Worm (Caenorhabditis elegans): ENCODE results near the gene C33G3.6.

C33G3.6 gene

ce11 chrX:14084230-14084629 lies at the start of gene C33G3.6:
Gene C33G3.6 (minus strand): TSS chrX:14084330.
- no peak for TF ChIP-seq ceh-20 (GFP tag; IDR thresholded peaks at IDR 0.05)
- peak in 1 of 2 experiments; percentile 2 for TF ChIP-seq unc-62 (GFP tag; optimal IDR thresholded peaks at IDR 0.05 in 1 of 2)
- no peak for TF ChIP-seq unc-62 (tag; optimal IDR thresholded peaks at IDR 0.05)
- TF ChIP-seq nhr-41 (GFP tag; IDR thresholded peaks at IDR 0.05): no peak
- TF ChIP-seq ZK337.2 (GFP tag; IDR thresholded peaks at IDR 0.05): no peak

ce11 chrX:14132677-14133076 lies 48.5 kb upstream of the C33G3.6 start:
- TF ChIP-seq unc-62 (GFP tag; optimal IDR thresholded peaks at IDR 0.05 in 1 of 2) (peak in 1 of 2 experiments; percentile 62), unc-62 (tag; optimal IDR thresholded peaks at IDR 0.05) (no peak), attf-4 (tag; optimal IDR thresholded peaks at IDR 0.05) (no peak)

DNA sequence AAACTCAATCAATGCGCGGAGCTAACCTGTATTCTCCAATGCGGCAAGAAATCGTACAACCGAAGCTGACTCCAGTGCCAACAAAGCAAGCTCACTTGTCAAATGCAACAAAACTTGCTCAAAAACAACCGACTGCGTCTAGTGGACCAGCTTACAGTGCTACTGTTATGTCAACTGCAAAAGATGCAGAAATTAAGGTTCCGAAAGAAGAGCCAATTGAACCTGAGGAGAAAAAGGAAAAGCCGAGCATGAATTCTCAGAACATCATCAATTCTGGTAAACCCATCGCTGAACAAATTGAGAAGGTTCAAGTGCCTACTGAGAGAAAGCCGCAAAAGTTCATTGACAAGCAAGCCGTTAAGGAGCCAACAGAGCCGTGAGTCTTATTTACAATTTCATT lies 47.3 kb upstream of the C33G3.6 start:
- TF ChIP-seq nhr-11 (tag; optimal IDR thresholded peaks at IDR 0.05) (no peak), lin-13 (GFP tag; optimal IDR thresholded peaks at IDR 0.05) (no peak), aha-1 (tag) (peak; percentile 90), ceh-20 (GFP tag; IDR thresholded peaks at IDR 0.05) (no peak)

DNA sequence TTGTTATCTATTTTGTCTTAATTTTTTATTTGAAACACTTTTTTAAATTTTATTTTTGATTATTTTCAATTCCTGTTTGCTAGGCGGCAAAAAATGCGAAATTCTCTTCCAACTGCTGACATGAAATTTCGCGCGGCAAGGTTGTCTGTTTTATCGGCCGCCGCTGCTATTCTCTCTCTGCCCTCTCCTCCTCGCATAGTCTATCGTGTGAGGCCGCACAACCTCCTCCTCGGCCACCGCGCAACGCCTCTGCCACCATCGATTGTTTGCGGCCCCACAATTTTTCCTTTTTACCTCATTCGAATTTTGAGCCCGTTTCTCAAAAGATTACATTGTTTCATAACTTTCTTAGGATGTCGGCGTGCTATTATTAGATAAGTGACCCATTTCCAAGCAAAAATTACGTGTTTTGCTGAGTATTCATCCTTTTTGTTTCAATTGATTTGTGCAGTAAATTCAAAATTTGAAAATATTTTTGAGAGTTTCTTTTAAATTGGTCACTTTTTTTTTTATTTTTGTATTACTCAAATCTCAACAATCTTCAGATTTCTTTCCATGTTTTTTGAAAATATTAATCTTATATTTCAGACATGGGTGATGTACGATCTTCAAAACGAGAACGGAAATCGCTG lies 43.3 kb upstream of the C33G3.6 start, which contains the start of gene F28H6.4:
F28H6.4 (plus strand) TSS at position 582 of the 632 bp plus-strand sequence.
- peak; percentile 71 for TF ChIP-seq mes-2 (tag; optimal IDR thresholded peaks at IDR 0.05; ENCODE audit: poor library complexity, severe bottlenecking)
- peak; percentile 46 for TF ChIP-seq set-16 (GFP tag; IDR thresholded peaks at IDR 0.05)
- peak; percentile 51 for TF ChIP-seq hlh-11 (tag; optimal IDR thresholded peaks at IDR 0.05)
- TF ChIP-seq ZK337.2 (GFP tag; IDR thresholded peaks at IDR 0.05): no peak
- TF ChIP-seq nhr-42 (GFP tag; IDR thresholded peaks at IDR 0.05): no peak
- no peak for TF ChIP-seq ceh-28 (tag; optimal IDR thresholded peaks at IDR 0.05)
- TF ChIP-seq hlh-30 (tag; optimal IDR thresholded peaks at IDR 0.05; ENCODE audit: insufficient read depth): peak; percentile 29
- peak; percentile 4 for TF ChIP-seq nhr-6 (tag; optimal IDR thresholded peaks at IDR 0.05)
- no peak for TF ChIP-seq daf-16 (GFP tag; optimal IDR thresholded peaks at IDR 0.05)
- peak; percentile 16 for TF ChIP-seq daf-16 (tag; optimal IDR thresholded peaks at IDR 0.05)
- TF ChIP-seq aly-2 (tag; optimal IDR thresholded peaks at IDR 0.05): no peak
- TF ChIP-seq rbr-2 (tag; optimal IDR thresholded peaks at IDR 0.05): peak; percentile 4
- TF ChIP-seq mxl-3 (GFP tag; optimal IDR thresholded peaks at IDR 0.05): peak; percentile 17

DNA sequence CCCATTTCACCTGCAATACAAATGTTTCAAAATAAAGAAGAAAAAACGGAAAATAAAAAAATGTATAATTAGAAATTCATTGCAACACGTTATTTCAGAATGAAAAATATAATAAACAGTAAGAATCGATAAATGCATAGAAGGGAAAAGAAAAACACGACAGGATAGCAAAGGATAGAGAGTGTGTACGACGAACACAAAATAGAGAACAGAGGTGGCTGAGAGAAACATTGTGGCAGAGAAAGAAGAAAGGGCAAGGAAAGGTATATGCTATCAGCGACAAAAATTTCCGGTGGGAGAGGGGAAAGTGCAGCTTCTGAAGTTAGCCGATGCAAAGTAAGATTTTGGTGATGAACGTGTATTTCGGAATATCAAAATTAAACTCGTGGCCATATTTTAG lies 41.7 kb upstream of the C33G3.6 start, which contains the start of gene F28H6.6:
F28H6.6 (minus strand) TSS at position 10 of the 400 bp plus-strand sequence.
- peak; percentile 65 for TF ChIP-seq aha-1 (tag)
- no peak for TF ChIP-seq hif-1 (tag; optimal IDR thresholded peaks at IDR 0.05)
- no peak for TF ChIP-seq F10B5.3 (tag; optimal IDR thresholded peaks at IDR 0.05)
- no peak for TF ChIP-seq daf-16 (GFP tag; optimal IDR thresholded peaks at IDR 0.05)
- peak; percentile 55 for TF ChIP-seq daf-16 (tag; optimal IDR thresholded peaks at IDR 0.05)
- TF ChIP-seq ceh-28 (tag; optimal IDR thresholded peaks at IDR 0.05): no peak
- 0 out of 2 replicates have a peak, but pooled peaks have one; percentile 21 for TF ChIP-seq mdt-29 (GFP tag; IDR thresholded peaks at IDR 0.05)
- TF ChIP-seq hmg-1.1 (GFP tag; IDR thresholded peaks at IDR 0.05): no peak
- TF ChIP-seq mes-2 (tag; optimal IDR thresholded peaks at IDR 0.05; ENCODE audit: poor library complexity, severe bottlenecking): peak; percentile 32
- TF ChIP-seq ztf-7 (tag; optimal IDR thresholded peaks at IDR 0.05): no peak
- peak; percentile 5 for TF ChIP-seq dve-1 (tag; optimal IDR thresholded peaks at IDR 0.05; ENCODE audit: insufficient read depth)
- TF ChIP-seq lin-13 (GFP tag; optimal IDR thresholded peaks at IDR 0.05): no peak
- TF ChIP-seq nhr-28 (tag; optimal IDR thresholded peaks at IDR 0.05): peak; percentile 57
- no peak for TF ChIP-seq lsy-2 (tag; optimal IDR thresholded peaks at IDR 0.05)
- TF ChIP-seq lir-3 (tag; optimal IDR thresholded peaks at IDR 0.05): no peak
- TF ChIP-seq lin-15B (tag; optimal IDR thresholded peaks at IDR 0.05): no peak
- no peak for TF ChIP-seq Y105C5A.15 (GFP tag; IDR thresholded peaks at IDR 0.05)
- no peak for TF ChIP-seq unc-62 (GFP tag; optimal IDR thresholded peaks at IDR 0.05 in 1 of 2)
- no peak for TF ChIP-seq unc-62 (tag; optimal IDR thresholded peaks at IDR 0.05)
- no peak for TF ChIP-seq dmd-8 (GFP tag; IDR thresholded peaks at IDR 0.05)
- TF ChIP-seq ces-1 (GFP tag; optimal IDR thresholded peaks at IDR 0.05): no peak
- TF ChIP-seq duxl-1 (tag; optimal IDR thresholded peaks at IDR 0.05; ENCODE audit: poor library complexity): no peak
- no peak for TF ChIP-seq ZK546.5 (tag; optimal IDR thresholded peaks at IDR 0.05)
- TF ChIP-seq dmd-6 (GFP tag; IDR thresholded peaks at IDR 0.05): no peak
- TF ChIP-seq saeg-2 (GFP tag; IDR thresholded peaks at IDR 0.05): no peak
- TF ChIP-seq nhr-42 (GFP tag; IDR thresholded peaks at IDR 0.05): no peak
- TF ChIP-seq T26A8.4 (GFP tag; IDR thresholded peaks at IDR 0.05): no peak
- TF ChIP-seq egl-27 (tag; optimal IDR thresholded peaks at IDR 0.05): no peak
- no peak for TF ChIP-seq sdz-12 (GFP tag; optimal IDR thresholded peaks at IDR 0.05)
- no peak for TF ChIP-seq php-3 (GFP tag; IDR thresholded peaks at IDR 0.05)

All from whole organism, L4 larva.